Worm (Caenorhabditis elegans) whole organism, early embryonic: ENCODE results near the gene C49A9.1.

Source experiments
- B0310.2 ChIP-seq: sonication (generic microtip); optimal IDR thresholded peaks from 2 replicates; lab custom pipeline; 2016; ENCODE audit warnings: mild to moderate bottlenecking, missing genetic modification characterization, missing compliant biosample characterization
- ceh-36 ChIP-seq: sonication (generic microtip); optimal IDR thresholded peaks from 2 replicates; lab custom pipeline; 2016; ENCODE audit warnings: missing genetic modification characterization, inconsistent platforms, missing compliant biosample characterization
- ets-7 ChIP-seq: sonication (generic microtip); optimal IDR thresholded peaks from 2 replicates; lab custom pipeline; 2016; ENCODE audit warnings: missing genotype, missing genetic modification characterization, missing compliant biosample characterization
- flt-1 ChIP-seq: fragments of 200-800 bp; sonication (Bioruptor generic); IDR thresholded peaks from 2 replicates; pipeline ENCODE4 v1.3.6; 2022; ENCODE audit warnings: missing genetic modification characterization, missing compliant biosample characterization
- hnd-1 ChIP-seq: sonication (generic microtip); optimal IDR thresholded peaks from 2 replicates; lab custom pipeline; 2016; ENCODE audit warnings: missing genetic modification characterization, missing compliant biosample characterization
- pes-1 ChIP-seq: fragments of 200-800 bp; sonication (Bioruptor generic); IDR thresholded peaks from 2 replicates; pipeline ENCODE4 v1.3.6; 2022; ENCODE audit warnings: missing genetic modification reagents, missing genetic modification characterization, missing compliant biosample characterization
- sea-1 ChIP-seq: fragments of 200-800 bp; sonication (Bioruptor generic); conservative IDR thresholded peaks from 2 replicates; pipeline ENCODE4 v1.3.6; 2022; ENCODE audit warnings: missing genetic modification characterization, missing compliant biosample characterization

The C49A9.1 gene

DNA sequence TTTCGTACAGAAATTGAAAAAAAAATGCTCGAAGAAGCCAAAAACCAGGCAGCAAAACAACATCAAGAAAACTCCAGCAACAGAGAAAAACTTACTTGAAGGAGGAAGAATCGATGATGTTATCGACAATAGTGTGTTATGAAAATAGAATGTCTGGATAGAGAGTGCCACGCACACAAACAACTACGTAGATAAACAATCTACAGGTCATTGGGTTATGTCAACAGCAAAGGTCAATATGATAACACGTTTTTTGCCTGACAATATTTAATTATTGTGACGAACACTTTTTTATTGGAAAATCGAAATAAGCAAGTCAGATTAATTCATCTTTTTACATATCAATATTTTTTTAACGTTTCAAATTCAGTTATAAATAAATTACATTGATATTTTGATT is 51.4 kb downstream of the C49A9.1 start, which contains the start of gene sams-5:
TSS of gene sams-5 (minus strand) at position 131 of the 400 bp plus-strand sequence.
- no peak for TF ChIP-seq ceh-36 (tag; lab: Kevin White, UChicago)
- no peak for TF ChIP-seq flt-1 (GFP tag; lab: Robert Waterston, UW)
- TF ChIP-seq hnd-1, result no peak
- no peak for TF ChIP-seq pes-1
- no peak for TF ChIP-seq ets-7
- no peak for TF ChIP-seq B0310.2 (tag; lab: Kevin White, UChicago)
- no peak for TF ChIP-seq sea-1 (GFP tag; lab: Robert Waterston, UW)
